Worm (Caenorhabditis elegans) whole organism, L4/young adult: Measurements from ENCODE around the gene F34D6.1.
"Not testable (repeated sequence)": the region's sequence is repeated elsewhere in the genome, so short reads cannot be mapped to it uniquely, and the experiment has no call there.

Experiments
- W03F9.2 ChIP-seq: fragments of 150-350 bp; optimal IDR thresholded peaks from 2 replicates; lab custom pipeline; 2014; ENCODE audit warnings: missing biosample characterization, missing genetic modification characterization
- dao-5 ChIP-seq: sonication (generic microtip); optimal IDR thresholded peaks from 2 replicates; lab custom pipeline; 2016; ENCODE audit warnings: missing genotype, missing genetic modification characterization, moderate library complexity, missing compliant biosample characterization
- him-1 ChIP-seq: sonication (generic microtip); optimal IDR thresholded peaks from 2 replicates; lab custom pipeline; 2016; ENCODE audit warnings: missing genotype, missing genetic modification reagents, missing genetic modification characterization, missing compliant biosample characterization

F34D6.1 gene

DNA sequence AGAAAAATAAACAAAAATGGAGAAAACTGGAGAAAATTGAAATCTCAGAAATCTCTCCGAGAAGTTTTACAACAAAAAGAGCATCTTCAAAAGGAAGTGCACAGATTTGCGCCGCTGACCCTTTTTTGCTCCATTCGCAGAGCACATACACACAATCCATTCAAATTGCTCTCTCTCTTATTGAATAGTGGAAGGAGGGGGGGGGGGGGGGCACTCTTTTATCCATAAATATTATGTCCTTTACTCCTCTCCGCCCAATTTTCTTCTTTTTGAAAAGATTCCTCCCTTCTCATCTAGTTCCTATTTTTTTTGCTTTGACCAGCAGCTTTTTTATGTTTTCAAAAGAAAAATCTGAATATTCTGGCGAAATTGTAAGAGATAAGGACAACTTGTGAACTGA lies 14.1 kb upstream of the F34D6.1 start:
- TF ChIP-seq dao-5 (tag; lab: Kevin White, UChicago) (no peak), W03F9.2 (tag; lab: Kevin White, UChicago) (no peak), him-1 (tag; lab: Kevin White, UChicago) (no peak)

DNA sequence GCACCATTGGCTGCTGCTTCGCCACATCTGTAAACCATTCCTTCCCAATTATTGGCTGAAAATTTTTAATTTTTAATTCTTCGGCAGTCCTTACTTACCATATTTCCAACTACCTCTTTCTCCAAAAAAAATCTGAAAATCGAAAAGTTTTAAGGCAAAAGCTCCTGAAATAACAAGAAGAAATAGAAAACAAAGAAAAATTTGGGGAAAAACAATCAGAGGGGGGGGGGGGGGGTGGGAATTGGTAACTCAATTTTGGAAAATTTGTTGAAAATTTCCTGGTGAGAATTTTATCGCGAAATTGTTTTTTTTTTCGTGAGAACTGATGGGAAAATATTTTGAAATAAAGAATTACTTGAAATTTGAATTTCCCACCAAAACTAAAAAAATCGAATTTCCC lies 11.5 kb upstream of the F34D6.1 start, which contains the start of gene set-11:
TSS of gene set-11 (minus strand) at position 101 of the 400 bp plus-strand sequence.
- no peak for TF ChIP-seq him-1 (tag; lab: Kevin White, UChicago)
- TF ChIP-seq dao-5 (tag; lab: Kevin White, UChicago): no peak
- no peak for TF ChIP-seq W03F9.2 (tag; lab: Kevin White, UChicago)

DNA sequence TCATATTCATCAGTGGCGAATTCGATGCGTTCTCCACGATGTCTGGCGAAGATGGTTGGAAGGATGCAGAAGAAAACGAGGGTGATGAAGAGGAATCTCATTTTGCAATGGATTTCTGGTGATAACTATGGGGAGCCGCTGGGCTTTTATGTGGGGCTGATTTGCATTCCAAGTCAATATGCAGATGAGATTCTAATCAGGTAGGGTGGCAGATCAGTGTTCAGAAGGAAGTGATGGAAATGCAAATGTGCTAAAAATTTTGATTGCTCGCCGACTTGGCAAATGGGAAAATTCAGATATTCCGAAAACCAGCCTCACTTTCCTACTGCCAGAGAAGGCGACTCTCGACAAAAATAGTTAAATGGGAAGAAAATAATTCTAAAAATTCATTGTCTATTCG lies 9.1 kb upstream of the F34D6.1 start, which contains the start of gene nspf-3:
TSS of gene nspf-3 (minus strand) at position 101 of the 400 bp plus-strand sequence.
- TF ChIP-seq W03F9.2 (tag; lab: Kevin White, UChicago) (no peak), dao-5 (tag; lab: Kevin White, UChicago) (no peak)

DNA sequence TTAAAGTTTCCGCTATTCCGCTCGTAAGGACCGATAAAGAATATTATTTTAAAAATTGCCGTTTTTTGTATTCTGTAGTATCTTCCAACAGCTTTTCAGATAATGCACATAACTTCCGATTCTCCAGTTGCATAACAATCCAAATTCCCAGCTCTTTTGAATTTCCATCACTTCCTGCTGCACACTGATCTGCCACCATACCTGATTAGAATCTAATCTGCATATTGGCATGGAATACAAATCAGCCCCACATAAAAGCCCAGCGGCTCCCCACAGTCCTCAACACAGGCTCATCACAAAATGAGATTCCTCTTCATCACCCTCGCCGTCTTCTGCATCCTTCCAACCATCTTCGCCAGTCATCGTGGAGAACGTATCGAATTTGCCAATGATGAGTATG lies 7.6 kb upstream of the F34D6.1 start, which contains the start of gene nspf-2:
TSS of gene nspf-2 (plus strand) at position 301 of the 400 bp plus-strand sequence.
- TF ChIP-seq W03F9.2, him-1, dao-5 (tag; lab: Kevin White, UChicago): not testable (repeated sequence)

DNA sequence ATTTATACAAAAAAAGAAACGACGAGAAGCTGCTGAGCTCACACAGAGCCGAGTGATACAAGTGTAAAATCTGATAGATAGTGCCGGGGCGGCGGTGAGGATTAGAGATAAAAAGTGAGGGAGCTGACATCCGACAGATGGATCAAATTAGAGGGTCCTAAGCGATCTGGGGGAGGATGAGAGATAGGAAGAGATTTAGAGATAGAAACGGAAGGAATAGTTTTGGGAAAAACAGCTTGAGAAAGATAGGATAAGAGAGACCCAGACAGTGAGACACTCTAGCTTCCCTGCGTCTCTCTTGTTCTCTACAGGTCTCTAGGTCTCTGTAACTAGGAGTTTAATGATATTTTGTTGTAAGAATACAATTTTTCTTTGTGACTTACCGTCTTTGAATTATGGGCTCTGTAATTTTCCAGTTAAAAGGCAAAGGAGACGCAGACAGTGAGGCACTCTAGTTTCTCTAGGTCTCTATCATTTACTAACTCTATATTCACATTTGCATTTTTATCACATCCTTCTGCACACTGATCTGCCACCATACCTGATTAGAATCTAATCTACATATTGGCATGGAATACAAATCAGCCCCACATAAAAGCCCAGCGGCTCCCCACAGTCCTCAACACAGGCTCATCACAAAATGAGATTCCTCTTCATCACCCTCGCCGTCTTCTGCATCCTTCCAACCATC lies 6.1 kb upstream of the F34D6.1 start, which contains the start of the genes sup-9 and nspf-1:
TSS of gene sup-9 (minus strand) at position 43 of the 691 bp plus-strand sequence.
TSS of gene nspf-1 (plus strand) at position 641 of the 691 bp plus-strand sequence.
- no peak for TF ChIP-seq him-1 (tag; lab: Kevin White, UChicago)
- no peak for TF ChIP-seq dao-5 (tag; lab: Kevin White, UChicago)
- TF ChIP-seq W03F9.2 (tag; lab: Kevin White, UChicago): no peak

DNA sequence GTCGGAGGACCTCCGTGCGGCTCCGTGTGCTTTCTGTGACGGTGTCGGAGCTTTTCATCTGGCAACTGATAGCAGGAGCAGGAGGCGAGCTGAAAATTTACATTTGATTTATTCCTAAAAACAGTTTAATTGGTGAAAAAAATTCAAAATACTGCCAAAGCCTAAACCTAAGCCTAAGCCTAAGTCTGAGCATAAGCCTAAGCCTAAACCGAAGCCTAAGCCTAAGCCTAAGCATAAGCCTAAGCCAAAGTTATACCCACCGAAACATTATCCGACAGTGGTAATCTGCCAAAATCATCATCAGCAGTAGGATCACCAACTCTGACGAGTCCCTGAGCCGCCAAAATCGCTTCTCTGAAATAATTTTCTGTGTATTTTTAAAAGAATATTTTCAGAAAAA lies 3.8 kb upstream of the F34D6.1 start:
- TF ChIP-seq him-1 (tag; lab: Kevin White, UChicago): no peak
- no peak for TF ChIP-seq W03F9.2 (tag; lab: Kevin White, UChicago)
- TF ChIP-seq dao-5 (tag; lab: Kevin White, UChicago): no peak

DNA sequence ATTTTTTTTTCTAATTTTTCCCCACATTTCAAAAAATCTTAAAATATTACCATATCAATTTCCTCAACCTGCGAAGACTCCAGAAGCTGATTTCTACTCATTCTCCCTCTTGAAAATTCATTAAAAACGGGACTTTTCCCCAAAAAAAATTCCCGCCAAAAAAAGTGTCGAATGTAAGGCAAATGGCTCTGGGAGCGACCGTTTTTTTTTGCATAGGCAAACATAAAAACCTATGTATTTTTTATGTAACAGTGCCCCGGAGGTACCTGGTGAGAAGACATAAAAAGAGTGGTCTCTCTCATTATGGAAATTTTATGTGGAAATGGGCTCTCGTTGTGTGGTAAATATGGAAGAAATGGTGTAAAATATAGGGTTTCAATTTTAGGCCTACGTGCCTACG lies 3.2 kb upstream of the F34D6.1 start, which contains the start of gene ceh-87:
TSS of gene ceh-87 (minus strand) at position 101 of the 400 bp plus-strand sequence.
- TF ChIP-seq W03F9.2 (tag; lab: Kevin White, UChicago) (no peak), him-1 (tag; lab: Kevin White, UChicago) (no peak), dao-5 (tag; lab: Kevin White, UChicago) (no peak)

DNA sequence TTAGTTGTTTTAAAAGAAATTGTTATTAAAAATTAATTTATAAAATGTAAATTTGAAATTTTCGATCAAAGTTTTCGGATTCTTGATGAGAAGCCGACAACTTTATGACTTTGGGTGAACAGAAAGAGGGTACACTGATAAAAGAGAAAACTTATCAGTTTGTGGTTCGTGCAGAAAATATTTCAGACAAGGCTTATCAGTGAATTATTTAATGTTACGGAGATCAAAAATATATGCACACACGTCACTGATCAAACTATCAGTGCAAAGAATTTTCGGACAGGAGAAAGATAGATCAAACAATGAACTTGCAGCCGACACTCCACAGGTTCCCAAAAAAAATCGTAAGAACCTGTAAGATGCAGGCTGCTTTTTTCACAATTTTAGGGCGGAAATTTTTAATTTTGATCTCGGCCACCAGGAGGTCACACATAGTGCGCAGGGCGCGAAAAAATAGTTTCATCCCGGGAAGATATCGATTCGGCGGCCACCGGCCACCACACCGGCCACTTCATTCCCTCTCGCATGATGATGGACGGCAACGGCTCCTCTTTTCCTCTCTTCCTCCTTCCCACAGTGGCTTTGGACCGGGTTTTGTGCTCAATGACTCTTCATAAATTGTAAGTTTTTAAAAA lies 3.4 kb downstream of the F34D6.1 start, which contains the start of gene F22E5.17:
TSS of gene F22E5.17 (plus strand) at position 508 of the 635 bp plus-strand sequence.
- TF ChIP-seq dao-5 (tag; lab: Kevin White, UChicago) (no peak), him-1 (tag; lab: Kevin White, UChicago) (no peak), W03F9.2 (tag; lab: Kevin White, UChicago) (no peak)

DNA sequence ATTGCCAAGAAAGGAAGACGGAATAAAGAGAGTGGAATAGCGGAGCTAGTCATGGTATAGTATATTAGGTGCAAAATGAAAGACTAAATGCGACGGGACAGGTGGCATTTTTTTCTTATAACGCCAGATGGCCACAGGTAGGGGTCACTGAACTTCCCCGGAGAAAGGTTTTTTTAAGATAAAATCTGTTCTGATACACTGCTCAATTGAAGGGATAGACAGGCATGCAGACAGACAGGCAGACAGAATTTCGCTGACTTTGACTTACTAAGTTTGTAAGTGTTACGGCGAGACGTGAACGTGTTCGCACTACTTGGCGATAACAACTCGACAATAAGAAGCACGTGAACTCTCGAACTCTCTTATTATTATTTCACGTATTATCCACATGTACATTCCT lies 7.5 kb downstream of the F34D6.1 start, which contains the start of the genes F22E5.20 and F22E5.1:
TSS of gene F22E5.20 (minus strand) at position 101 of the 400 bp plus-strand sequence.
TSS of gene F22E5.1 (plus strand) at position 242 of the 400 bp plus-strand sequence.
- TF ChIP-seq dao-5, him-1, W03F9.2 (tag; lab: Kevin White, UChicago): not testable (repeated sequence)

DNA sequence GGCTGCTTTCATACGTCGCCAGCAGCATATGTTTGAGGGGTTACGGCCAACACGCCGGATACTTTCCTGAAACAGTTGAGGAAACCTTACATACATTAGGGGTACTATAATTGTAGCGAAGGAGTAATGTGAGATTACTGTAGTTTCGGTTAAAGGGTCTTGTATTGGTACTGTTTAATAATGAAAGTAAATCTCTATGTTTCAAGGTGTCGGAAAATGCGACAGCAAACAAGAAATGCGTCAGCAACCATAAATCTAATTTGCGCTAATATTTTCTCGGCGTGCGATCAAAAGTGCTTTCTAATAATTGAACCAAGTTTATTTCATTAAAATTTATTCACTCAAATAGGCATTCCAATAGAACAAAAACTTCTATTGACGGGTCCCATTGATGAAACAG lies 8.7 kb downstream of the F34D6.1 start, which contains the start of gene sri-57:
TSS of gene sri-57 (minus strand) at position 101 of the 400 bp plus-strand sequence.
- not testable (repeated sequence) for TF ChIP-seq W03F9.2, dao-5, him-1 (tag; lab: Kevin White, UChicago)

DNA sequence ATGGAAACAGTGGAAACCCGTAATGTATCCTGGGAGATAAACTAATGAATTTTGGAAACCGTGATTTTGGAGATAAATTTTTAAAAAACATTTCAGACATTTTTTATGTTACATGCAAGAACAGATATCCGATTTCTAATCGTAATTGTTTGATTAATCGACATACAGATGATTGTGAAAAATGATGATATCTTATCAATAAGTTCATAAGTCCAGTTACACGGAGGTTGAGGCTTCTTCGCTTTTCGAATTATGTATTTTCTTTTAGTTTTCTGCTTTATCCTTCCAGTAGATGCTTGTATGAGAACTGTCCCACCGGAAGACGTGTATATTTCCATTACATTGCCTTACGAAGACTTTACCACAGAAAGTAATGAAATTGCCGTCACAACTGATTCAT lies 15.4 kb downstream of the F34D6.1 start, which contains the start of gene F22E5.22:
TSS of gene F22E5.22 (plus strand) at position 301 of the 400 bp plus-strand sequence.
- no peak for TF ChIP-seq W03F9.2 (tag; lab: Kevin White, UChicago)
- no peak for TF ChIP-seq him-1 (tag; lab: Kevin White, UChicago)
- TF ChIP-seq dao-5 (tag; lab: Kevin White, UChicago): no peak

DNA sequence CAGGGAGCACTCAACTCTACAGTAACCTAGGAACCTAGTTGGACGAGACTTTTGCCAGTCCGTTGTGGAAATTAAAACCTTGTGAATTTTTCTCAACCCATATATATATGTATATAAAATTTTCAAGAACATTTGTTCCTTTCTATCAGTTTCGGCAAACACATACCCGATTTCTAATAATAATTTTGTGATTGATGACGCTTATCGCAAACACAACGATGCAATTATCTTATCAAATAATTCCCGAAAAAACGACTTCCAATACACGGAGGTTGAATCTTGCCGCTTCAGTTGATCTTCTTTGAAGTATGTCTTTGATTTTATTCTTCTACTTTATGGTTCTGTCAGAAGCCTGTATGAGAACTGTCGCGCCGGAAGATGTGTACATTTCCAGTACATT lies 15.9 kb downstream of the F34D6.1 start, which contains the start of gene F22E5.2:
TSS of gene F22E5.2 (plus strand) at position 301 of the 400 bp plus-strand sequence.
- TF ChIP-seq W03F9.2, dao-5, him-1 (tag; lab: Kevin White, UChicago): not testable (repeated sequence)
